Worm (Caenorhabditis elegans): Measurements from ENCODE around the gene C04C3.14.

- TF ChIP-seq ceh-36 (tag; optimal IDR thresholded peaks at IDR 0.05) = no peak
- no peak for TF ChIP-seq ama-1 (optimal IDR thresholded peaks at IDR 0.05)
- TF ChIP-seq hnd-1 (tag; optimal IDR thresholded peaks at IDR 0.05) = no peak
- TF ChIP-seq ets-7 (tag; optimal IDR thresholded peaks at IDR 0.05) = no peak
- TF ChIP-seq tra-4 (tag; optimal IDR thresholded peaks at IDR 0.05) = no peak
- no peak for TF ChIP-seq scrt-1 (GFP tag; IDR thresholded peaks at IDR 0.05)
- no peak for TF ChIP-seq tbx-37 (GFP tag; conservative IDR thresholded peaks at IDR 0.05)
- TF ChIP-seq B0310.2 (tag; optimal IDR thresholded peaks at IDR 0.05) = no peak
- TF ChIP-seq flt-1 (GFP tag; IDR thresholded peaks at IDR 0.05) = no peak
- TF ChIP-seq hmbx-1 (tag; optimal IDR thresholded peaks at IDR 0.05) = no peak
- no peak for TF ChIP-seq tbx-11 (GFP tag; IDR thresholded peaks at IDR 0.05)
- no peak for TF ChIP-seq aly-1 (tag; optimal IDR thresholded peaks at IDR 0.05)
- no peak for TF ChIP-seq pes-1 (GFP tag; IDR thresholded peaks at IDR 0.05)
These were observed 48.4 kb downstream of the C04C3.14 start, which contains the start of gene F09D12.2 for ce11 chrIV:3444101-3444500.

All from whole organism, early embryonic.